Fruit fly (Drosophila melanogaster): ENCODE data around the gene twit.

DNA sequence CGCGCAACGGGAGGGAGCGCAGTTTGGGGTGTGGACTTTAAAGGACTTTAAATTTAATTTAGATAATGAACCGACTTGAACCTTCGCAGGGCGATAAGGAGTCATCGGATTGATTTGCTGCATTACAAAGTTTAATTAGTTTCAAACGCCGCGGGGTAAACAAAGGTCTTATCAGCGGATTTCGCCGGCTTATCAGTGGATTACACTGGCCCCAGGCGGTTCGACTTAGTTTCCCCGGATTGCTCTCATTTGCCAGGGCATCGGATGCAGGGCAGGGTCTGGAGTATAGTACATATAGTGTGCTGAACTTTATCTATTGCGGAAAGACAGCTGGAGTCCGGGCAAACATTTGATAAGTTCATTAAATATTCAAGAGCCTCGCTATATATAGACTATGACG lies 26.1 kb downstream of the twit start:
- TF ChIP-seq pad (GFP tag; optimal IDR thresholded peaks at IDR 0.05), result no peak
- TF ChIP-seq ovo (GFP tag; optimal IDR thresholded peaks at IDR 0.05), result no peak
- no peak for TF ChIP-seq tj (GFP tag; optimal IDR thresholded peaks at IDR 0.05)
- no peak for TF ChIP-seq bab1 (GFP tag; optimal IDR thresholded peaks at IDR 0.05)
- peak; percentile 51 for TF ChIP-seq kay (GFP tag; ENCODE audit: borderline replicate concordance)
- no peak for TF ChIP-seq CG7101 (tag; optimal IDR thresholded peaks at IDR 0.05)
- TF ChIP-seq Hr96 (GFP tag; optimal IDR thresholded peaks at IDR 0.05), result no peak
- no peak for TF ChIP-seq Mnt (GFP tag; optimal IDR thresholded peaks at IDR 0.05)
- TF ChIP-seq cic (GFP tag; optimal IDR thresholded peaks at IDR 0.05), result no peak
- no peak for TF ChIP-seq CG7045 (GFP tag; optimal IDR thresholded peaks at IDR 0.05)
